Worm (Caenorhabditis elegans) whole organism, L3 larva: ENCODE results near the gene vdac-1.

Experiments used
- ceh-16 ChIP-seq: sonication (generic microtip); optimal IDR thresholded peaks from 2 replicates; lab custom pipeline; 2017; ENCODE audit warnings: missing biosample characterization, missing genetic modification characterization
- mdl-1 ChIP-seq: fragments of 150-350 bp; optimal IDR thresholded peaks from 2 replicates; lab custom pipeline; 2014; ENCODE audit warnings: missing biosample characterization, missing genetic modification characterization
- nhr-11 ChIP-seq: fragments of 150-350 bp; optimal IDR thresholded peaks from 2 replicates; lab custom pipeline; 2014; ENCODE audit warnings: missing biosample characterization, missing genetic modification characterization
- nhr-76 ChIP-seq: fragments of 150-350 bp; sonication (generic microtip); optimal IDR thresholded peaks from 5 replicates; lab custom pipeline; 2014; ENCODE audit warnings: missing biosample characterization, missing genetic modification characterization
- unc-62 ChIP-seq: fragments of 150-350 bp; sonication (generic microtip); optimal IDR thresholded peaks from 4 replicates; lab custom pipeline; 2014; ENCODE audit warnings: missing biosample characterization, missing genetic modification reagents, missing genetic modification characterization

DNA sequence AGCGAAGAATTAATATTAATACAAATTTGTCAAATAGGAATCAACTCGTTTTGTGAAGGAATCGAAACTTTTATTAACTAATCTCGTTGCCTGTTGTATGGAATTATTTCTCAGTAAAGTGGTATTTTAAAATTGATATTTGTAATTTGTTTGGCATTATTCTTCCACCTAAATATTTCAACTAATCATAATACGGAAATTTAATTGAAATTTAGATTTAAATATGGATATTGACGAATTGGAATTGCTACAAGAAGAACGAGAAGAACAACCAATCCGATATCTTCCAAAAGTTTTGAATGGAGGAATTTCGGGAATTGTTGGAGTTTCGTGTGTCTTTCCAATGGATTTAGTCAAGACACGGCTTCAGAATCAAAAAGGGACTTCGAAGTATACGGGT is 32.9 kb downstream of the vdac-1 start, which contains the start of gene slc-25A18.2:
- TF ChIP-seq nhr-11 (tag; lab: Kevin White, UChicago) (no peak), mdl-1 (no peak), unc-62 (GFP tag; lab: Kevin White, UChicago) (no peak), nhr-76 (tag; lab: Kevin White, UChicago) (no peak), ceh-16 (tag; lab: Kevin White, UChicago) (no peak)
